Worm (Caenorhabditis elegans) whole organism, L3 larva: ENCODE results near the gene col-174.

ENCODE experiments used
- aly-2 ChIP-seq: fragments of 150-350 bp; optimal IDR thresholded peaks from 2 replicates; lab custom pipeline; 2014; ENCODE audit warnings: missing biosample characterization, missing genetic modification characterization
- ama-1 ChIP-seq: fragments of 150-350 bp; optimal IDR thresholded peaks from 2 replicates; lab custom pipeline; 2018
- ceh-16 ChIP-seq: sonication (generic microtip); optimal IDR thresholded peaks from 2 replicates; lab custom pipeline; 2017; ENCODE audit warnings: missing biosample characterization, missing genetic modification characterization
- ceh-28 ChIP-seq: fragments of 150-350 bp; optimal IDR thresholded peaks from 2 replicates; lab custom pipeline; 2014; ENCODE audit warnings: missing biosample characterization, missing genetic modification reagents, missing genetic modification characterization
- ceh-82 ChIP-seq: fragments of 150-350 bp; optimal IDR thresholded peaks from 2 replicates; lab custom pipeline; 2014; ENCODE audit warnings: missing biosample characterization, missing genetic modification characterization
- ceh-9 ChIP-seq: sonication (generic microtip); optimal IDR thresholded peaks from 2 replicates; lab custom pipeline; 2018; ENCODE audit warnings: missing biosample characterization, missing genetic modification characterization
- daf-12 ChIP-seq: fragments of 150-350 bp; optimal IDR thresholded peaks from 2 replicates; lab custom pipeline; 2014; ENCODE audit warnings: missing biosample characterization, missing genetic modification reagents, missing genetic modification characterization
- egl-27 ChIP-seq: sonication (generic microtip); optimal IDR thresholded peaks from 4 replicates; lab custom pipeline; 2017; ENCODE audit warnings: missing biosample characterization, missing genetic modification reagents, missing genetic modification characterization
- egl-5 ChIP-seq: fragments of 150-350 bp; optimal IDR thresholded peaks from 2 replicates; lab custom pipeline; 2017; ENCODE audit warnings: missing biosample characterization, missing genetic modification reagents, missing genetic modification characterization, inconsistent platforms
- elt-1 ChIP-seq: fragments of 150-350 bp; optimal IDR thresholded peaks from 2 replicates; lab custom pipeline; 2014; ENCODE audit warnings: missing biosample characterization, missing genetic modification characterization
- elt-2 ChIP-seq: sonication (generic microtip); optimal IDR thresholded peaks from 2 replicates; lab custom pipeline; 2016; ENCODE audit warnings: missing genetic modification reagents, mild to moderate bottlenecking, missing genetic modification characterization, missing compliant biosample characterization
- elt-3 ChIP-seq, 3 experiments: fragments of 150-350 bp in 1 of 3; sonication (generic microtip) in 2 of 3; optimal IDR thresholded peaks; 2 replicates in 2 of 3; 4 replicates in 1 of 3; lab custom pipeline; 2014 to 2017; ENCODE audit warnings: missing biosample characterization in 3 of 3, missing genetic modification characterization in 3 of 3
- fos-1 ChIP-seq: fragments of 150-350 bp; optimal IDR thresholded peaks from 2 replicates; lab custom pipeline; 2014; ENCODE audit warnings: missing biosample characterization, missing genetic modification characterization
- hmg-11 ChIP-seq: sonication (generic microtip); optimal IDR thresholded peaks from 2 replicates; lab custom pipeline; 2016; ENCODE audit warnings: missing genetic modification characterization, missing compliant biosample characterization
- lin-15B ChIP-seq: fragments of 150-350 bp; optimal IDR thresholded peaks from 2 replicates; lab custom pipeline; 2014; ENCODE audit warnings: missing biosample characterization, missing genetic modification characterization
- lin-39 ChIP-seq: fragments of 150-350 bp; optimal IDR thresholded peaks from 2 replicates; lab custom pipeline; 2018; ENCODE audit warnings: missing biosample characterization, missing genetic modification reagents, missing genetic modification characterization
- lsy-12 ChIP-seq: sonication (generic microtip); optimal IDR thresholded peaks from 2 replicates; lab custom pipeline; 2016; ENCODE audit warnings: mild to moderate bottlenecking, missing genetic modification characterization, missing compliant biosample characterization
- mdl-1 ChIP-seq: fragments of 150-350 bp; optimal IDR thresholded peaks from 2 replicates; lab custom pipeline; 2014; ENCODE audit warnings: missing biosample characterization, missing genetic modification characterization
- nfya-1 ChIP-seq: sonication (generic microtip); optimal IDR thresholded peaks from 2 replicates; lab custom pipeline; 2017; ENCODE audit warnings: missing genetic modification characterization, mild to moderate bottlenecking, missing compliant biosample characterization, antibody characterized with exemption, moderate library complexity; ENCODE audit not compliant: insufficient read depth
- nhr-12 ChIP-seq: fragments of 150-350 bp; optimal IDR thresholded peaks from 2 replicates; lab custom pipeline; 2014; ENCODE audit warnings: missing biosample characterization, missing genetic modification characterization
- nhr-23 ChIP-seq: fragments of 150-350 bp; optimal IDR thresholded peaks from 2 replicates; lab custom pipeline; 2014; ENCODE audit warnings: missing biosample characterization, missing genetic modification reagents, missing genetic modification characterization
- nhr-237 ChIP-seq: fragments of 150-350 bp; optimal IDR thresholded peaks from 2 replicates; lab custom pipeline; 2014; ENCODE audit warnings: missing biosample characterization, missing genetic modification characterization
- nhr-25 ChIP-seq: sonication (generic microtip); optimal IDR thresholded peaks from 2 replicates; lab custom pipeline; 2017; ENCODE audit warnings: missing biosample characterization, missing genetic modification characterization
- nhr-28 ChIP-seq: fragments of 150-350 bp; optimal IDR thresholded peaks from 2 replicates; lab custom pipeline; 2014; ENCODE audit warnings: missing biosample characterization, missing genetic modification characterization
- nhr-43 ChIP-seq: sonication (generic microtip); optimal IDR thresholded peaks from 2 replicates; lab custom pipeline; 2016; ENCODE audit warnings: mild to moderate bottlenecking, missing genetic modification characterization, missing compliant biosample characterization; ENCODE audit not compliant: poor library complexity, severe bottlenecking
- nhr-67 ChIP-seq: fragments of 150-350 bp; optimal IDR thresholded peaks from 2 replicates; lab custom pipeline; 2014; ENCODE audit warnings: missing biosample characterization, missing genetic modification characterization
- nhr-76 ChIP-seq: fragments of 150-350 bp; sonication (generic microtip); optimal IDR thresholded peaks from 5 replicates; lab custom pipeline; 2014; ENCODE audit warnings: missing biosample characterization, missing genetic modification characterization
- pha-4 ChIP-seq: fragments of 150-350 bp; optimal IDR thresholded peaks from 2 replicates; lab custom pipeline; 2014; ENCODE audit warnings: missing biosample characterization, missing genetic modification reagents, missing genetic modification characterization
- pqm-1 ChIP-seq: fragments of 150-350 bp; optimal IDR thresholded peaks from 2 replicates; lab custom pipeline; 2017; ENCODE audit warnings: missing biosample characterization, missing genetic modification characterization, inconsistent platforms
- skn-1 ChIP-seq: fragments of 150-350 bp; optimal IDR thresholded peaks from 2 replicates; lab custom pipeline; 2014; ENCODE audit warnings: missing biosample characterization, missing genetic modification characterization
- snpc-4 ChIP-seq: fragments of 150-350 bp; optimal IDR thresholded peaks from 2 replicates; lab custom pipeline; 2014; ENCODE audit warnings: missing biosample characterization, missing genetic modification characterization
- unc-39 ChIP-seq: sonication (generic microtip); optimal IDR thresholded peaks from 4 replicates; lab custom pipeline; 2017; ENCODE audit warnings: missing biosample characterization, missing genetic modification characterization
- unc-62 ChIP-seq: fragments of 150-350 bp; sonication (generic microtip); optimal IDR thresholded peaks from 4 replicates; lab custom pipeline; 2014; ENCODE audit warnings: missing biosample characterization, missing genetic modification reagents, missing genetic modification characterization
- zag-1 ChIP-seq: fragments of 150-350 bp; optimal IDR thresholded peaks from 2 replicates; lab custom pipeline; 2014; ENCODE audit warnings: missing biosample characterization, missing genetic modification characterization
- ztf-11 ChIP-seq: fragments of 150-350 bp; optimal IDR thresholded peaks from 2 replicates; lab custom pipeline; 2014; ENCODE audit warnings: missing biosample characterization, missing genetic modification characterization

Gene col-174

ce11 chrX:7563425-7563824 lies 16.8 kb downstream of the col-174 start:
- TF ChIP-seq nhr-67 (tag; lab: Kevin White, UChicago) = no peak
- TF ChIP-seq ceh-82 = no peak
- no peak for TF ChIP-seq nhr-12 (tag; lab: Kevin White, UChicago)
- TF ChIP-seq mdl-1 = no peak
- no peak for TF ChIP-seq nfya-1
- no peak for TF ChIP-seq skn-1 (tag; lab: Kevin White, UChicago)

- no peak for TF ChIP-seq egl-27
- TF ChIP-seq nhr-23 = no peak
- no peak for TF ChIP-seq nhr-43 (tag; lab: Kevin White, UChicago)
- TF ChIP-seq nfya-1 = peak; percentile 36
- no peak for TF ChIP-seq nhr-237 (tag; lab: Kevin White, UChicago)
- TF ChIP-seq nhr-28 = no peak
- no peak for TF ChIP-seq fos-1
- TF ChIP-seq ama-1 = no peak
- TF ChIP-seq ceh-16 (tag; lab: Kevin White, UChicago) = no peak
- no peak for TF ChIP-seq nhr-12 (tag; lab: Kevin White, UChicago)
- no peak for TF ChIP-seq ztf-11 (tag; lab: Kevin White, UChicago)
- TF ChIP-seq elt-2 = no peak
- TF ChIP-seq zag-1 = no peak
- no peak for TF ChIP-seq lsy-12 (tag; lab: Kevin White, UChicago)
- TF ChIP-seq elt-1 = no peak
- TF ChIP-seq lin-39 (tag; lab: Kevin White, UChicago) = peak; percentile 65
- TF ChIP-seq pqm-1 (tag; lab: Kevin White, UChicago) = no peak
- TF ChIP-seq lin-15B (tag; lab: Kevin White, UChicago) = no peak
- no peak for TF ChIP-seq daf-12 (tag; lab: Kevin White, UChicago)
- TF ChIP-seq hmg-11 (tag; lab: Kevin White, UChicago) = no peak
- peak; percentile 43 for TF ChIP-seq egl-5 (tag; lab: Kevin White, UChicago)
- TF ChIP-seq nhr-76 (tag; lab: Kevin White, UChicago) = no peak
- TF ChIP-seq unc-62 (GFP tag; lab: Kevin White, UChicago) = no peak
- TF ChIP-seq pha-4 = peak; percentile 29
- no peak for TF ChIP-seq unc-39 (tag; lab: Kevin White, UChicago)
- no peak for TF ChIP-seq ceh-9 (tag; lab: Kevin White, UChicago)
Observed at ce11 chrX:7565005-7565404, 18.4 kb downstream of the col-174 start, which contains the start of gene vps-52. TSS of gene vps-52 (plus strand) at chrX:7565323.

DNA sequence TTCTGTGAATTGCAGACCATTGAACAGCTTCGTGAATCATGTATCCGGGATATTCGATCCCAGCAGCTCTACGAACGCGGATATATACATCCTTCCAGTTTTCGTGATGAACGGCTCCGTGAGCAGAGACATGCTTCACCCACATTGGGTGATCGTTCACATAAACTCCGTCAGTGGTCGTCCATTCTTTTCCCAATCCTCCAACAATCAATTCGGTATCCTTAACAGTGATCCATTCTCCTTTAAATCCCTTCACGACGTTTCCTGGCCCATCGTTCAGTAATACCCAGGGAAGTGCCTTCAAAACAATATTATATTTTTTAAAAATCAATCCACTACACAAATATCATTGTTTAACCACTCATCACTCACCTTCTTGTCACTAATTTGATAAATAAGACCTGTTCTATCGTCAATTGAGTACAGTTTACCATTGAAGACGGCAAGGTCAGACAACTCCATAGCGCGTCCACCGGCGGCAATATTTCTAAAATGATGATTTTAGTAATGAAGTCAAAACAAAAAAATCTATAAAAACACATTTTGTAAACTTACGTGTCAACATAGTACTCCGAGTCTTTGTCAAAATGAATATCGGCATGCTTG lies 22.2 kb downstream of the col-174 start:
- TF ChIP-seq elt-2 = no peak
- peak; percentile 23 for TF ChIP-seq nhr-25 (tag; lab: Kevin White, UChicago)
- TF ChIP-seq nhr-43 (tag; lab: Kevin White, UChicago) = peak; percentile 30

DNA sequence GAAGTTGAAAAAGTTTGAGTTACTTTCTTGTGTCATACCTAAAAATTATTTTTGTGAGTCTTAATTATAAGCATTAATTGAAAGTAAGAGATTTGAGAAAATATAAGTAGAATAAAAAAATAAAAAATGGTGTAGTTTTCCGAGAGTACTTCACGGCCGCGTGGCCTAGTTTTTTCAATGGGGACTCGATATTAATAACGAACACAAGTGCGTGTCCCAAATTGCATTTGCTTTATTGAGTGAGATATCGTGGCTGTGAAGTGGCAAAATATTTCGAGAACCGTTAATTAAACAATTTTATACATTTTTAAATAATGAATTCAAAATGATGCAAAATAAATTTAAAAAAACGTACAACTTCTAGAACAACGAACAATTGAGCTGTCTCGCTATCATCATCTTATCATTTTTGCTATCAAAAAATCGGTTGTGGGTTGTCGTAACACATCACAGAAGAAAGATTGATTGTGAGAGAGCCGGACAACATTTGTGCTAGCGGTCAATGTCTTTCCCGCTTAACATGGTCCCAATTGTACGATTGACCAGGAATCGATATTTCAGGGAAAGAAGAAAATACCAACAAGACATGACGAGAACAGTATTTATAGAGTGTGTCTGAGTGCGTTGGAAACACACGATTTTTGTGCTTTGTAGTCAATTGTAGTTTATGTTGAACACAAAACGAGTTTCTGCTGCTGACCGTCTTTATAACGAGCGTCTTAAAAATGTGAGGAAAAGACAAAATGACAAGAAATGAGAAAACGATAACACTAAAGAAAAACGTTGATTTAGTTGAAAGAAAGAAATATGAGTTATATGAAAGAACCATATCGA lies 23.3 kb downstream of the col-174 start, which contains the start of gene apy-1:
apy-1 (minus strand) TSS at position 38 of the 834 bp plus-strand sequence.
- peak; percentile 5 for TF ChIP-seq hmg-11 (tag; lab: Kevin White, UChicago)
- TF ChIP-seq ama-1 = no peak
- no peak for TF ChIP-seq ceh-82
- peak; percentile 26 for TF ChIP-seq nhr-25 (tag; lab: Kevin White, UChicago)
- no peak for TF ChIP-seq lin-39 (tag; lab: Kevin White, UChicago)
- TF ChIP-seq snpc-4 = peak; percentile 21
- TF ChIP-seq nhr-43 (tag; lab: Kevin White, UChicago) = peak; percentile 83
- no peak for TF ChIP-seq egl-5 (tag; lab: Kevin White, UChicago)
- peak; percentile 57 for TF ChIP-seq ceh-28
- TF ChIP-seq elt-3 (tag; optimal IDR thresholded peaks at IDR 0.05; lab: Kevin White, UChicago) = no peak
- no peak for TF ChIP-seq nhr-76 (tag; lab: Kevin White, UChicago)
- TF ChIP-seq elt-2 = peak; percentile 82
- no peak for TF ChIP-seq ceh-16 (tag; lab: Kevin White, UChicago)
- peak; percentile 28 for TF ChIP-seq nhr-23
- TF ChIP-seq nfya-1 = peak; percentile 33
- peak; percentile 56 for TF ChIP-seq pha-4
- no peak for TF ChIP-seq nhr-237 (tag; lab: Kevin White, UChicago)
- TF ChIP-seq lsy-12 (tag; lab: Kevin White, UChicago) = no peak
- TF ChIP-seq aly-2 (tag; lab: Kevin White, UChicago) = no peak
- TF ChIP-seq, all 47 proteins: peak for 9
